Worm (Caenorhabditis elegans) whole organism, L3 larva: ENCODE measurements around the gene sru-7.
A peak's percentile ranks its signal among the peaks of the same experiment; 100 is the strongest.

Experiments used
- ZK546.5 ChIP-seq: sonication (generic microtip); optimal IDR thresholded peaks from 2 replicates; lab custom pipeline; 2017; ENCODE audit warnings: missing biosample characterization, missing genetic modification characterization
- aly-2 ChIP-seq: fragments of 150-350 bp; optimal IDR thresholded peaks from 2 replicates; lab custom pipeline; 2014; ENCODE audit warnings: missing biosample characterization, missing genetic modification characterization
- ama-1 ChIP-seq: fragments of 150-350 bp; optimal IDR thresholded peaks from 2 replicates; lab custom pipeline; 2018
- ceh-82 ChIP-seq: fragments of 150-350 bp; optimal IDR thresholded peaks from 2 replicates; lab custom pipeline; 2014; ENCODE audit warnings: missing biosample characterization, missing genetic modification characterization
- daf-12 ChIP-seq: fragments of 150-350 bp; optimal IDR thresholded peaks from 2 replicates; lab custom pipeline; 2014; ENCODE audit warnings: missing biosample characterization, missing genetic modification reagents, missing genetic modification characterization
- egl-27 ChIP-seq: sonication (generic microtip); optimal IDR thresholded peaks from 4 replicates; lab custom pipeline; 2017; ENCODE audit warnings: missing biosample characterization, missing genetic modification reagents, missing genetic modification characterization
- egl-5 ChIP-seq: fragments of 150-350 bp; optimal IDR thresholded peaks from 2 replicates; lab custom pipeline; 2017; ENCODE audit warnings: missing biosample characterization, missing genetic modification reagents, missing genetic modification characterization, inconsistent platforms
- elt-2 ChIP-seq: sonication (generic microtip); optimal IDR thresholded peaks from 2 replicates; lab custom pipeline; 2016; ENCODE audit warnings: missing genetic modification reagents, mild to moderate bottlenecking, missing genetic modification characterization, missing compliant biosample characterization
- elt-3 ChIP-seq, 3 experiments: fragments of 150-350 bp in 1 of 3; sonication (generic microtip) in 2 of 3; optimal IDR thresholded peaks; 2 replicates in 2 of 3; 4 replicates in 1 of 3; lab custom pipeline; 2014 to 2017; ENCODE audit warnings: missing biosample characterization in 3 of 3, missing genetic modification characterization in 3 of 3
- fkh-10 ChIP-seq: sonication (generic microtip); optimal IDR thresholded peaks from 2 replicates; lab custom pipeline; 2017; ENCODE audit warnings: missing biosample characterization, missing genetic modification reagents, missing genetic modification characterization
- fkh-2 ChIP-seq: fragments of 150-350 bp; optimal IDR thresholded peaks from 2 replicates; lab custom pipeline; 2014; ENCODE audit warnings: missing biosample characterization, missing genetic modification reagents, missing genetic modification characterization
- jun-1 ChIP-seq: fragments of 150-350 bp; optimal IDR thresholded peaks from 2 replicates; lab custom pipeline; 2014; ENCODE audit warnings: missing biosample characterization, missing genetic modification reagents, missing genetic modification characterization
- lin-39 ChIP-seq: fragments of 150-350 bp; optimal IDR thresholded peaks from 2 replicates; lab custom pipeline; 2018; ENCODE audit warnings: missing biosample characterization, missing genetic modification reagents, missing genetic modification characterization
- lsy-12 ChIP-seq: sonication (generic microtip); optimal IDR thresholded peaks from 2 replicates; lab custom pipeline; 2016; ENCODE audit warnings: mild to moderate bottlenecking, missing genetic modification characterization, missing compliant biosample characterization
- mdl-1 ChIP-seq: fragments of 150-350 bp; optimal IDR thresholded peaks from 2 replicates; lab custom pipeline; 2014; ENCODE audit warnings: missing biosample characterization, missing genetic modification characterization
- nhr-11 ChIP-seq: fragments of 150-350 bp; optimal IDR thresholded peaks from 2 replicates; lab custom pipeline; 2014; ENCODE audit warnings: missing biosample characterization, missing genetic modification characterization
- nhr-12 ChIP-seq: fragments of 150-350 bp; optimal IDR thresholded peaks from 2 replicates; lab custom pipeline; 2014; ENCODE audit warnings: missing biosample characterization, missing genetic modification characterization
- nhr-23 ChIP-seq: fragments of 150-350 bp; optimal IDR thresholded peaks from 2 replicates; lab custom pipeline; 2014; ENCODE audit warnings: missing biosample characterization, missing genetic modification reagents, missing genetic modification characterization
- nhr-237 ChIP-seq: fragments of 150-350 bp; optimal IDR thresholded peaks from 2 replicates; lab custom pipeline; 2014; ENCODE audit warnings: missing biosample characterization, missing genetic modification characterization
- nhr-25 ChIP-seq: sonication (generic microtip); optimal IDR thresholded peaks from 2 replicates; lab custom pipeline; 2017; ENCODE audit warnings: missing biosample characterization, missing genetic modification characterization
- nhr-28 ChIP-seq: fragments of 150-350 bp; optimal IDR thresholded peaks from 2 replicates; lab custom pipeline; 2014; ENCODE audit warnings: missing biosample characterization, missing genetic modification characterization
- nhr-43 ChIP-seq: sonication (generic microtip); optimal IDR thresholded peaks from 2 replicates; lab custom pipeline; 2016; ENCODE audit warnings: mild to moderate bottlenecking, missing genetic modification characterization, missing compliant biosample characterization; ENCODE audit not compliant: poor library complexity, severe bottlenecking
- nhr-67 ChIP-seq: fragments of 150-350 bp; optimal IDR thresholded peaks from 2 replicates; lab custom pipeline; 2014; ENCODE audit warnings: missing biosample characterization, missing genetic modification characterization
- nhr-76 ChIP-seq: fragments of 150-350 bp; sonication (generic microtip); optimal IDR thresholded peaks from 5 replicates; lab custom pipeline; 2014; ENCODE audit warnings: missing biosample characterization, missing genetic modification characterization
- nhr-77 ChIP-seq: fragments of 150-350 bp; optimal IDR thresholded peaks from 2 replicates; lab custom pipeline; 2014; ENCODE audit warnings: missing biosample characterization, missing genetic modification characterization
- pha-4 ChIP-seq: fragments of 150-350 bp; optimal IDR thresholded peaks from 2 replicates; lab custom pipeline; 2014; ENCODE audit warnings: missing biosample characterization, missing genetic modification reagents, missing genetic modification characterization
- pqm-1 ChIP-seq: fragments of 150-350 bp; optimal IDR thresholded peaks from 2 replicates; lab custom pipeline; 2017; ENCODE audit warnings: missing biosample characterization, missing genetic modification characterization, inconsistent platforms
- sea-2 ChIP-seq: fragments of 150-350 bp; sonication (generic microtip); optimal IDR thresholded peaks from 4 replicates; lab custom pipeline; 2014; ENCODE audit warnings: missing biosample characterization, missing genetic modification reagents, missing genetic modification characterization
- skn-1 ChIP-seq: fragments of 150-350 bp; optimal IDR thresholded peaks from 2 replicates; lab custom pipeline; 2014; ENCODE audit warnings: missing biosample characterization, missing genetic modification characterization
- snpc-4 ChIP-seq: fragments of 150-350 bp; optimal IDR thresholded peaks from 2 replicates; lab custom pipeline; 2014; ENCODE audit warnings: missing biosample characterization, missing genetic modification characterization
- tbx-2 ChIP-seq: sonication (generic microtip); optimal IDR thresholded peaks from 2 replicates; lab custom pipeline; 2016; ENCODE audit warnings: mild to moderate bottlenecking, missing genetic modification characterization, missing compliant biosample characterization
- unc-39 ChIP-seq: sonication (generic microtip); optimal IDR thresholded peaks from 4 replicates; lab custom pipeline; 2017; ENCODE audit warnings: missing biosample characterization, missing genetic modification characterization
- unc-62 ChIP-seq: fragments of 150-350 bp; sonication (generic microtip); optimal IDR thresholded peaks from 4 replicates; lab custom pipeline; 2014; ENCODE audit warnings: missing biosample characterization, missing genetic modification reagents, missing genetic modification characterization

The sru-7 gene

DNA sequence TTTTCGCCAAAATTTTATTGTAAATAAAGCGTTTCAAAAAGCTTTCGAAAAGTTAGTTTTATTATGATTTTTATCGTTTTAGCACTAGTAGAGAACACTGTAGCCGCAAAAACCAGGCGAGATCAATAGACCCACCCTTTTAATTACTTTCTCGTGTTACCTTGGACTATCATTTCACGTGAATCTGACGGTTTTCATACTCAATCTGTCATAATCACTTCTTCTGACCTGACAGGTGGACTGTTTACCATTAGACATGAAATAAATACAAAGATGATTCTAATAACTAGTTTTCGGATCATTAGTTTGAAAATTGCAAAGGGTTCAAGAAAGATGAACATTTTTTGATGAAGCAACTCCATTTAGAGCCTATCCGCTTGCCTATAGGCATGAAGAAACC, 29.3 kb upstream of the sru-7 start:
- TF ChIP-seq nhr-25 (tag; lab: Kevin White, UChicago) (peak; percentile 64), egl-27 (tag; lab: Kevin White, UChicago) (peak; percentile 41), nhr-12 (tag; lab: Kevin White, UChicago) (no peak), nhr-43 (tag; lab: Kevin White, UChicago) (peak; percentile 11), unc-39 (tag; lab: Kevin White, UChicago) (no peak), elt-3 (tag; optimal IDR thresholded peaks at IDR 0.05; lab: Kevin White, UChicago) (no peak), unc-62 (peak; percentile 80), mdl-1 (tag; lab: Kevin White, UChicago) (peak; percentile 37), nhr-23 (tag; lab: Kevin White, UChicago) (peak; percentile 70), aly-2 (tag; lab: Kevin White, UChicago) (no peak)
- TF ChIP-seq, all 47 proteins: peak for 6

DNA sequence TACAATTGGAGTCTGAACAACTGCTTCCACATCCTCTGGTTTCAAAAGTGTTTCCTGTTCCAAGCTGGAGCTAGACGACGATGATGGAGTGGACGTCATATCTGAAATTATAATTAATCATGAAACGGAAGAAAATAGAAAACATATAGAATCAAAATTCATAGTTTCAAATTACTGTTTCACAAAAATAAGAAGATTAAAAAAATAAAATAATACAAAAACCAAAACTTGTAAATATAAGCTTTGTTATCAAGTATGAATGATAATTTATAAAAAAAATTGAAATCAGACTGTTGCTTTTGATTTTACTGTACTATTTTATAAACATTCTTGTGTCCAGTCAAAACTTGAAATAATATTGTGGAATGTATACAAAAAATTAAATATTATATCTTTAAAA, 28.6 kb upstream of the sru-7 start, which contains the start of gene str-176:
Gene str-176, minus strand, starts transcription at position 101 of the 400 bp plus-strand sequence.
- TF ChIP-seq unc-39 (tag; lab: Kevin White, UChicago) = no peak
- no peak for TF ChIP-seq daf-12 (tag; lab: Kevin White, UChicago)
- TF ChIP-seq ama-1 (lab: Kevin White, UChicago) = no peak
- TF ChIP-seq jun-1 (tag; lab: Kevin White, UChicago) = no peak
- TF ChIP-seq skn-1 = no peak
- no peak for TF ChIP-seq nhr-237
- TF ChIP-seq fkh-2 (tag; lab: Kevin White, UChicago) = no peak
- no peak for TF ChIP-seq aly-2 (tag; lab: Kevin White, UChicago)
- no peak for TF ChIP-seq lsy-12 (tag; lab: Kevin White, UChicago)
- TF ChIP-seq mdl-1 (tag; lab: Kevin White, UChicago) = no peak
- TF ChIP-seq tbx-2 (tag; lab: Kevin White, UChicago) = no peak
- TF ChIP-seq elt-2 = no peak
- no peak for TF ChIP-seq pqm-1
- no peak for TF ChIP-seq nhr-28 (tag; lab: Kevin White, UChicago)
- TF ChIP-seq nhr-23 (tag; lab: Kevin White, UChicago) = no peak

- TF ChIP-seq elt-3 (tag; optimal IDR thresholded peaks at IDR 0.05; lab: Kevin White, UChicago) (no peak), ZK546.5 (tag; lab: Kevin White, UChicago) (no peak), lin-39 (tag; lab: Kevin White, UChicago) (no peak)
- TF ChIP-seq, all 47 proteins: peak for 0
Measured at ce11 chrIV:8464187-8464586, 28.2 kb upstream of the sru-7 start.

DNA sequence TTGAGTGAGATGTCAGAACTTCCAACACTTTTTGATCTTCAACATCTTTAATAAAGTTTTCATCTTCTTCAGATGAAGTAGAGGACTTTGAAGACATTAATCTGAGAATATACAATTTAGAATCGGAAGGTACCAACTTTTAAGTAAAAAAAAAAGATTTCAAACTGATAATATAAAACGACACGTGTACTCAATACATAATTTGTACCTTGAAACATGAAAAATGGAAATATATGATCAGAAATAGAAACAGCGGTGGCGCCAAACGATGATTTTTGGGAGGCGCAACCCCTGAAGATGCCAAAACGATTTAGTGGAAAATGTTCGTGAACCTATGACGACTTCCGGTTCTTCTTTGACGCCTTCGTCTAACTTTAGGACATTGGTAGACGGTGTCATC, 19.8 kb upstream of the sru-7 start, which contains the start of gene oat-1:
Gene oat-1, minus strand, starts transcription at position 101 of the 400 bp plus-strand sequence.
- no peak for TF ChIP-seq nhr-11 (tag; lab: Kevin White, UChicago)
- no peak for TF ChIP-seq nhr-28 (tag; lab: Kevin White, UChicago)
- no peak for TF ChIP-seq elt-2
- no peak for TF ChIP-seq lin-39 (tag; lab: Kevin White, UChicago)
- TF ChIP-seq ceh-82 (tag; lab: Kevin White, UChicago) = no peak
- TF ChIP-seq pha-4 = no peak
- TF ChIP-seq snpc-4 (tag; lab: Kevin White, UChicago) = no peak
- TF ChIP-seq nhr-67 = no peak
- no peak for TF ChIP-seq sea-2 (GFP tag; lab: Kevin White, UChicago)
- no peak for TF ChIP-seq mdl-1 (tag; lab: Kevin White, UChicago)
- no peak for TF ChIP-seq egl-5 (tag; lab: Kevin White, UChicago)
- no peak for TF ChIP-seq aly-2 (tag; lab: Kevin White, UChicago)
- TF ChIP-seq nhr-77 = no peak
- no peak for TF ChIP-seq skn-1
- no peak for TF ChIP-seq fkh-10 (GFP tag; lab: Kevin White, UChicago)
- TF ChIP-seq, all 47 proteins: peak for 0

DNA sequence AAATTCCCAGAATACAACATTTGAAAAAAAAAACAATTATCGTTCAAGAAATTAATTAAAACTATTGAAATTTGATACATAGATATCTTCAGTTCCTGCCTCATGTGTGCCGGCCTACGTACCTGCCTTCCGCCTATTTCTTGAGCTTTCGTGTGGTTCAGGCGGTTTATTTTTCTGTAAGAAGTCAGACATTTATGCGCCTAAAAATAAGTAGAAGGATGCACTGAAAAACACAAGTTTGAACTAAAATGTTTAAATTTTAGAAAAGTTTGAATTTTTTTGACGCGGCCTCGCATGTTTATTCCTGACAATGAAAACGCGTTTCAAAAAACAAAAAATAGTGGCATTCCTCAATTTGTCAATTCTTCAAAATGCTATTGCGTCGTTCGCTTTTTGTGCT, 18.6 kb upstream of the sru-7 start, which contains the start of gene C28C12.11:
Gene C28C12.11, plus strand, starts transcription at position 301 of the 400 bp plus-strand sequence.
- TF ChIP-seq fkh-2 (tag; lab: Kevin White, UChicago) (no peak), nhr-76 (tag; lab: Kevin White, UChicago) (no peak), unc-39 (tag; lab: Kevin White, UChicago) (no peak), pha-4 (no peak)
